Fruit fly (Drosophila melanogaster): ENCODE measurements around the gene stg.

DNA sequence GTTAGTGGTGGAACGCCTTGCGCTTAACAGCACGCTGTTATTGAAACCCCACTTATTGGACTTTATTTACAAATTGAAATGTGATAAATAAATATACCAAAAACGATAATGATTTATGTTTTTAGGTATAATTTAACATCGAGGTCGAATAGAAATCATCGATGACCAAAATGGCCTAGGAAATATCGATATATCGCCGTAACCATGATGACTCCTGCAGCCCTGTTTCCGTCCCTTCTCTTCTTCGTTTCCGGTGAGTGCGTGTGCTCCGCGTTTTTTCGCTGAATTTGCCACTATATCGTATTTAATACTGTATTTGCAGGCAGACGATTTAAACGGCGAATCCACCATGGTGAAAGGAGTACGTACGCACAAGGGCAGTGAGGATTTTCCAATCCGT lies 35.7 kb downstream of the stg start, which contains the start of gene eEF1gamma:
- TF ChIP-seq CG8478 (optimal IDR thresholded peaks at IDR 0.05) = no peak
- peak; percentile 10 to 24 for TF ChIP-seq CTCF (optimal IDR thresholded peaks at IDR 0.05)

Measured in S2 (cell line).